Worm (Caenorhabditis elegans): ENCODE data around the gene srbc-82.

- TF ChIP-seq unc-62 (GFP tag; optimal IDR thresholded peaks at IDR 0.05) (no peak), flh-1 (GFP tag; optimal IDR thresholded peaks at IDR 0.05) (no peak), nhr-237 (tag; optimal IDR thresholded peaks at IDR 0.05) (no peak), elt-1 (tag; optimal IDR thresholded peaks at IDR 0.05; ENCODE audit: borderline replicate concordance, insufficient read depth) (no peak), nhr-28 (tag; optimal IDR thresholded peaks at IDR 0.05) (no peak), snpc-4 (tag; optimal IDR thresholded peaks at IDR 0.05) (no peak), ham-2 (GFP tag; optimal IDR thresholded peaks at IDR 0.05) (no peak), mep-1 (tag; optimal IDR thresholded peaks at IDR 0.05) (no peak), blmp-1 (tag; optimal IDR thresholded peaks at IDR 0.05) (no peak), sptf-1 (tag; optimal IDR thresholded peaks at IDR 0.05) (no peak), lin-32 (GFP tag; optimal IDR thresholded peaks at IDR 0.05) (no peak), elt-3 (tag; optimal IDR thresholded peaks at IDR 0.05) (no peak), mab-5 (tag; optimal IDR thresholded peaks at IDR 0.05) (no peak)
Measured at ce11 chrV:16266514-16266913, 33.9 kb upstream of the srbc-82 start, which contains the start of gene T13F3.4.

Measured in whole organism, mixed stage, embryonic.